Worm (Caenorhabditis elegans): Measurements from ENCODE around the gene kcmf-1.

Gene kcmf-1

DNA sequence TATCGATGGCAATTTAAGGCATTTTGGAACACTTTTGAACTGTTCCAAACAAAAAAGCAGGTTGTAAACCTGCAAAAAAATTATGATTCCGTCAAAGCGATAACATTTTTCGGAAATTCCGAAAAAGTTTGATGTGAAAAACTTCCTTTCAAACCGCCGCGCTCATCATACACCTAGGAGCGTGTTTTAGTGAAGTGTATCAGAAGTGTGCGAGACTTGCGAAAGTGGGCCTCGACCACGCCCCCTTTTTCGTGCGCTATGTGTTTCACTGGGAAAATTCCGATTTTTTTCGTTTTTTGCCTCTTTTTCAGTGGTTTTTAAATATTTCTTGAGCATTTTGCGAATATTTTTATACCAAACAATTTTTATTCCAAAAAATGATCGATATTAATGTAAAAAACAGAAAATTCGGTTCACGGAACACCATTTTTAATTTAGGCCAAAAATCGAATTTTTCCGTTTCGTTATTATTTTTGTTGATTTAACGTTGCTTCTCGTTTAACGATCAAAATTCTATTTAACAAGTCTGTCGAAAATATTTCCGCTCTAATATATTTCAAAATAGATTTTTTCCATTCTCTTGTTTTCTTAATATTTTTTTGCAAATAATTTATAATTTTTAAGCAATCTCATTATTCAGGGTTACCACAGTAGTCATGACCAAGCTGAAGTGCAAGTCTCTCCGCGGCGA, 25.4 kb downstream of the kcmf-1 start, which contains the start of gene rpl-35 (continued):
- TF ChIP-seq hlh-6 (tag; optimal IDR thresholded peaks at IDR 0.05), result no peak
- peak; percentile 98 for TF ChIP-seq ceh-31 (tag; optimal IDR thresholded peaks at IDR 0.05)
- TF ChIP-seq npax-4 (tag; optimal IDR thresholded peaks at IDR 0.05), result no peak
- TF ChIP-seq unc-55 (GFP tag; optimal IDR thresholded peaks at IDR 0.05), result peak; percentile 83
- peak; percentile 99 for TF ChIP-seq unc-42 (tag; optimal IDR thresholded peaks at IDR 0.05)
- peak; percentile 93 for TF ChIP-seq ztf-16 (tag; optimal IDR thresholded peaks at IDR 0.05)
- peak; percentile 49 for TF ChIP-seq zip-5 (tag; optimal IDR thresholded peaks at IDR 0.05)
- peak; percentile 98 for TF ChIP-seq tbx-2 (tag; optimal IDR thresholded peaks at IDR 0.05)
- peak; percentile 77 for TF ChIP-seq K02D7.2 (tag; optimal IDR thresholded peaks at IDR 0.05)
- peak; percentile 86 for TF ChIP-seq nhr-11 (tag; optimal IDR thresholded peaks at IDR 0.05)
- TF ChIP-seq elt-4 (tag; optimal IDR thresholded peaks at IDR 0.05), result no peak
- peak; percentile 79 for TF ChIP-seq ceh-19 (GFP tag; optimal IDR thresholded peaks at IDR 0.05)
- peak; percentile 91 for TF ChIP-seq pros-1 (tag; optimal IDR thresholded peaks at IDR 0.05)
- TF ChIP-seq hlh-13 (GFP tag; optimal IDR thresholded peaks at IDR 0.05), result no peak
- TF ChIP-seq ceh-48 (tag; optimal IDR thresholded peaks at IDR 0.05), result peak; percentile 83
- peak; percentile 58 for TF ChIP-seq fax-1 (tag; optimal IDR thresholded peaks at IDR 0.05)
- TF ChIP-seq syd-9 (tag; optimal IDR thresholded peaks at IDR 0.05), result peak; percentile 92
- peak; percentile 75 for TF ChIP-seq tbx-7 (tag; optimal IDR thresholded peaks at IDR 0.05)
- peak; percentile 30 for TF ChIP-seq eyg-1 (tag; optimal IDR thresholded peaks at IDR 0.05)
- peak; percentile 53 for TF ChIP-seq lin-11 (tag; optimal IDR thresholded peaks at IDR 0.05)
- TF ChIP-seq unc-86 (tag; optimal IDR thresholded peaks at IDR 0.05), result peak; percentile 98
- no peak for TF ChIP-seq pha-4 (tag; optimal IDR thresholded peaks at IDR 0.05)
- no peak for TF ChIP-seq mec-3 (tag; optimal IDR thresholded peaks at IDR 0.05; ENCODE audit: borderline replicate concordance)
- peak; percentile 99 for TF ChIP-seq nfya-1 (tag; optimal IDR thresholded peaks at IDR 0.05)
- TF ChIP-seq ets-4 (tag; optimal IDR thresholded peaks at IDR 0.05), result peak; percentile 84
- peak; percentile 78 for TF ChIP-seq sdc-2 (tag; optimal IDR thresholded peaks at IDR 0.05)
- peak; percentile 87 for TF ChIP-seq hlh-8 (tag; optimal IDR thresholded peaks at IDR 0.05)
- peak; percentile 79 for TF ChIP-seq ahr-1 (tag; optimal IDR thresholded peaks at IDR 0.05)
- TF ChIP-seq ceh-22 (tag; optimal IDR thresholded peaks at IDR 0.05), result peak; percentile 84
- no peak for TF ChIP-seq nhr-232 (tag; optimal IDR thresholded peaks at IDR 0.05)
- peak; percentile 68 for TF ChIP-seq dmd-4 (tag; optimal IDR thresholded peaks at IDR 0.05; ENCODE audit: borderline replicate concordance)
- TF ChIP-seq pag-3 (tag; optimal IDR thresholded peaks at IDR 0.05; ENCODE audit: borderline replicate concordance), result no peak
- peak; percentile 90 for TF ChIP-seq F13H6.1 (tag; optimal IDR thresholded peaks at IDR 0.05)
- peak; percentile 88 for TF ChIP-seq hlh-30 (tag; optimal IDR thresholded peaks at IDR 0.05; ENCODE audit: insufficient read depth)
- TF ChIP-seq Y22D7AL.16 (tag; optimal IDR thresholded peaks at IDR 0.05), result peak; percentile 42
- peak; percentile 97 for TF ChIP-seq dve-1 (tag; optimal IDR thresholded peaks at IDR 0.05)
- peak; percentile 91 for TF ChIP-seq K09A11.1 (tag; optimal IDR thresholded peaks at IDR 0.05; ENCODE audit: insufficient read depth)
- TF ChIP-seq C08G9.2 (tag; optimal IDR thresholded peaks at IDR 0.05), result peak; percentile 86
- peak; percentile 38 for TF ChIP-seq C38D4.7 (GFP tag; optimal IDR thresholded peaks at IDR 0.05)
- no peak for TF ChIP-seq fkh-10 (GFP tag; optimal IDR thresholded peaks at IDR 0.05)
- peak; percentile 97 for TF ChIP-seq ceh-14 (tag; optimal IDR thresholded peaks at IDR 0.05)
- TF ChIP-seq T23F11.4 (GFP tag; optimal IDR thresholded peaks at IDR 0.05), result peak; percentile 82
- peak; percentile 75 for TF ChIP-seq ceh-6 (GFP tag; optimal IDR thresholded peaks at IDR 0.05)
- peak; percentile 84 for TF ChIP-seq unc-3 (GFP tag; conservative IDR thresholded peaks at IDR 0.05)
- TF ChIP-seq unc-3 (tag; optimal IDR thresholded peaks at IDR 0.05), result peak; percentile 80
- no peak for TF ChIP-seq ceh-9 (tag; optimal IDR thresholded peaks at IDR 0.05)
- peak; percentile 84 for TF ChIP-seq sox-2 (GFP tag; IDR thresholded peaks at IDR 0.05)
